Fruit fly (Drosophila melanogaster) Kc167 (cell line): ENCODE results near the gene Nmnat.

Experiments used
- Myc ChIP-seq: fragments of >200 bp; optimal IDR thresholded peaks from 2 replicates; lab custom pipeline; 2017; ENCODE audit warnings: missing external identifiers
- Sin3A ChIP-seq: fragments of >200 bp; optimal IDR thresholded peaks from 2 replicates; lab custom pipeline; 2018; ENCODE audit warnings: missing external identifiers
- h ChIP-seq: fragments of >200 bp; optimal IDR thresholded peaks from 3 replicates; lab custom pipeline; 2018; ENCODE audit warnings: missing external identifiers
- insv ChIP-seq: fragments of >200 bp; optimal IDR thresholded peaks from 3 replicates; lab custom pipeline; 2018; ENCODE audit warnings: missing external identifiers
- psq ChIP-seq: fragments of >200 bp; optimal IDR thresholded peaks from 2 replicates; lab custom pipeline; 2017; ENCODE audit warnings: missing external identifiers
- ttk ChIP-seq: sonication (Bioruptor generic); optimal IDR thresholded peaks from 2 replicates; lab custom pipeline; 2017; ENCODE audit warnings: missing external identifiers

DNA sequence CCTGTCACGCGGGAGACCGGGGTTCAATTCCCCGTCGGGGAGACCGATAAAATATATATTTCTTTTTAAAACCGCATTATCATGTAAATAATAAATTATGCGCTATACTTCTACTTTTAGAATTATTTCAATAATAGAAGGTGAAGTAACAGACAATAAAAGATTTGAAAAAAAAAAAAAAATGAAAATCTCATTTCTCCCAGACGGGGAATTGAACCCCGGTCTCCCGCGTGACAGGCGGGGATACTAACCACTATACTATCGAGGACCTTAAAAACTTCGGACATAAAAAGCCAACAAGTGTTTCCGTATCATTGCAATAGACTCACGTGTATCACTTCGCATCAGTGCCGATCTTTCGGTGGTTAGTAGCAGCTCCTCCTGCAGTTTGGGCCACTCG lies 30.2 kb upstream of the Nmnat start:
- TF ChIP-seq psq (lab: Kevin White, UChicago) (no peak), Myc (lab: Kevin White, UChicago) (no peak), ttk (lab: Kevin White, UChicago) (no peak), insv (lab: Kevin White, UChicago) (no peak), Sin3A (lab: Kevin White, UChicago) (no peak), h (lab: Kevin White, UChicago) (no peak)
